Fruit fly (Drosophila melanogaster): ENCODE measurements around the gene CG9801.
A peak's percentile ranks its signal among the peaks of the same experiment; 100 is the strongest.

dm6 chr3R:8773135-8773534 lies 25.7 kb upstream of the CG9801 start, which contains the start of gene CG34301:
- no peak for TF ChIP-seq toe (GFP tag; optimal IDR thresholded peaks at IDR 0.05)
- no peak for TF ChIP-seq Hr96 (GFP tag; optimal IDR thresholded peaks at IDR 0.05)
- TF ChIP-seq kay (GFP tag; ENCODE audit: borderline replicate concordance), result peak; percentile 86
- TF ChIP-seq tj (GFP tag; optimal IDR thresholded peaks at IDR 0.05), result no peak
- no peak for TF ChIP-seq cic (GFP tag; optimal IDR thresholded peaks at IDR 0.05)
- no peak for TF ChIP-seq CG1620 (GFP tag; optimal IDR thresholded peaks at IDR 0.05)
- no peak for TF ChIP-seq CG33017 (tag; optimal IDR thresholded peaks at IDR 0.05)
- TF ChIP-seq bab1 (GFP tag; optimal IDR thresholded peaks at IDR 0.05), result no peak
- TF ChIP-seq pad (GFP tag; optimal IDR thresholded peaks at IDR 0.05), result no peak
- no peak for TF ChIP-seq cnc (optimal IDR thresholded peaks at IDR 0.05)
- TF ChIP-seq CG5204 (GFP tag; optimal IDR thresholded peaks at IDR 0.05), result no peak
- no peak for TF ChIP-seq Crg-1 (GFP tag; optimal IDR thresholded peaks at IDR 0.05)
- no peak for TF ChIP-seq ovo (GFP tag; optimal IDR thresholded peaks at IDR 0.05)

Measured in whole organism, adult.